Fruit fly (Drosophila melanogaster): Measurements from ENCODE around the gene Or30a.

DNA sequence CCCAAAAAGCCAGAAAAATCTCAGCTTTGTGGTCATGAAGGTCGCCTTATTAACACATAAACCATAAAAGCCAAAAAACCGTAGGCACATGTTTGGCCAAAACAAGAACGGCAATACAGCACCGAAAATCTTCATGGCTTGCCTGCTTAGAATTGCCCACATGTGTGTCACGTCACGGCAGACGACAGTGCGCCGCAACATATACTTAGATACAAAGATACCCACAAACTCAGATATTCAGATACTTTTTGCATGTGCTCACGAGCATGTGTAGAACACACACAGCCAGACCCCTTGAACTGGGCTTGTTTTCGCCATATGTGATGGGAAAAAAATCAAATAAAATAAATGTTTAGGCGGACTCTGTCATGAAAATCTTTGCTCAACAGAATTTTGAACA, 39.2 kb downstream of the Or30a start:
- TF ChIP-seq Ets98B (GFP tag; IDR thresholded peaks at IDR 0.05), result no peak
- TF ChIP-seq Snoo (tag; optimal IDR thresholded peaks at IDR 0.05), result no peak
- no peak for TF ChIP-seq fd96Ca (GFP tag; IDR thresholded peaks at IDR 0.05)
- TF ChIP-seq Pif1B (GFP tag; optimal IDR thresholded peaks at IDR 0.05), result no peak
- TF ChIP-seq Pif1A (GFP tag; optimal IDR thresholded peaks at IDR 0.05), result no peak
- no peak for TF ChIP-seq gl (tag; optimal IDR thresholded peaks at IDR 0.05)
- TF ChIP-seq D1 (tag; optimal IDR thresholded peaks at IDR 0.05), result no peak
- no peak for TF ChIP-seq CG8159 (tag; optimal IDR thresholded peaks at IDR 0.05)
- TF ChIP-seq CG34367 (tag; optimal IDR thresholded peaks at IDR 0.05), result no peak
- TF ChIP-seq rn (GFP tag; IDR thresholded peaks at IDR 0.05), result no peak
- no peak for TF ChIP-seq EcR (GFP tag; optimal IDR thresholded peaks at IDR 0.05)
- TF ChIP-seq CG17806 (tag; optimal IDR thresholded peaks at IDR 0.05), result no peak
